Worm (Caenorhabditis elegans) whole organism, L2 larva: ENCODE data around the gene wht-2.
A peak's percentile ranks its signal among the peaks of the same experiment; 100 is the strongest.

Experiments
- C34F6.9 ChIP-seq: fragments of 150-350 bp; optimal IDR thresholded peaks from 2 replicates; lab custom pipeline; 2014; ENCODE audit warnings: missing biosample characterization, missing genetic modification characterization
- F13H6.1 ChIP-seq: sonication (generic microtip); optimal IDR thresholded peaks from 2 replicates; lab custom pipeline; 2016; ENCODE audit warnings: missing genetic modification characterization, missing compliant biosample characterization
- R02D3.7 ChIP-seq: fragments of 150-350 bp; optimal IDR thresholded peaks from 2 replicates; lab custom pipeline; 2014; ENCODE audit warnings: missing biosample characterization, missing genetic modification characterization
- Y55F3AM.14 ChIP-seq: fragments of 200-800 bp; sonication (Bioruptor generic); optimal IDR thresholded peaks from 2 replicates; lab custom pipeline; 2018; ENCODE audit warnings: mild to moderate bottlenecking, missing genetic modification characterization, missing compliant biosample characterization
- ama-1 ChIP-seq: fragments of 150-350 bp; optimal IDR thresholded peaks from 2 replicates; lab custom pipeline; 2018; ENCODE audit warnings: inconsistent platforms
- blmp-1 ChIP-seq: sonication (generic microtip); optimal IDR thresholded peaks from 2 replicates; lab custom pipeline; 2017; ENCODE audit warnings: missing genetic modification characterization, mild to moderate bottlenecking, missing compliant biosample characterization, antibody characterized with exemption, moderate library complexity; ENCODE audit not compliant: insufficient read depth
- ceh-16 ChIP-seq: fragments of 150-350 bp; optimal IDR thresholded peaks from 2 replicates; lab custom pipeline; 2014; ENCODE audit warnings: missing biosample characterization, missing genetic modification characterization
- ceh-82 ChIP-seq: fragments of 150-350 bp; optimal IDR thresholded peaks from 2 replicates; lab custom pipeline; 2014; ENCODE audit warnings: missing biosample characterization, missing genetic modification characterization
- fos-1 ChIP-seq: fragments of 150-350 bp; optimal IDR thresholded peaks from 2 replicates; lab custom pipeline; 2014; ENCODE audit warnings: missing biosample characterization, missing genetic modification characterization
- lin-13 ChIP-seq: fragments of 150-350 bp; optimal IDR thresholded peaks from 2 replicates; lab custom pipeline; 2014; ENCODE audit warnings: missing biosample characterization, missing genetic modification reagents, missing genetic modification characterization
- lin-39 ChIP-seq: fragments of 150-350 bp; optimal IDR thresholded peaks from 2 replicates; lab custom pipeline; 2014; ENCODE audit warnings: missing biosample characterization, missing genetic modification reagents, missing genetic modification characterization
- lsy-2 ChIP-seq, 2 experiments: fragments of 150-350 bp in 1 of 2; sonication (generic microtip) in 1 of 2; optimal IDR thresholded peaks; 2 replicates each; lab custom pipeline; 2014 to 2017; ENCODE audit warnings: missing biosample characterization in 2 of 2, missing genetic modification characterization in 2 of 2
- mab-5 ChIP-seq: fragments of 150-350 bp; optimal IDR thresholded peaks from 2 replicates; lab custom pipeline; 2014; ENCODE audit warnings: missing biosample characterization, missing genetic modification characterization
- mbf-1 ChIP-seq: sonication (generic microtip); optimal IDR thresholded peaks from 2 replicates; lab custom pipeline; 2017; ENCODE audit warnings: missing biosample characterization, missing genetic modification characterization
- mdl-1 ChIP-seq, 2 experiments: fragments of 150-350 bp in 1 of 2; sonication (generic microtip) in 1 of 2; optimal IDR thresholded peaks; 2 replicates each; lab custom pipeline; 2017; ENCODE audit warnings: missing biosample characterization in 2 of 2, missing genetic modification characterization in 2 of 2
- nhr-11 ChIP-seq: fragments of 150-350 bp; optimal IDR thresholded peaks from 2 replicates; lab custom pipeline; 2014; ENCODE audit warnings: missing biosample characterization, missing genetic modification characterization
- nhr-129 ChIP-seq: fragments of 150-350 bp; optimal IDR thresholded peaks from 2 replicates; lab custom pipeline; 2014; ENCODE audit warnings: missing biosample characterization, missing genetic modification characterization
- nhr-21 ChIP-seq: fragments of 150-350 bp; optimal IDR thresholded peaks from 2 replicates; lab custom pipeline; 2014; ENCODE audit warnings: missing biosample characterization, missing genetic modification characterization
- nhr-25 ChIP-seq: fragments of 150-350 bp; sonication (generic microtip); optimal IDR thresholded peaks from 3 replicates; lab custom pipeline; 2014; ENCODE audit warnings: missing biosample characterization, missing genetic modification characterization
- nhr-6 ChIP-seq: fragments of 150-350 bp; optimal IDR thresholded peaks from 2 replicates; lab custom pipeline; 2014; ENCODE audit warnings: missing biosample characterization, missing genetic modification characterization
- nhr-77 ChIP-seq: fragments of 150-350 bp; optimal IDR thresholded peaks from 2 replicates; lab custom pipeline; 2014; ENCODE audit warnings: missing biosample characterization, missing genetic modification characterization
- sem-4 ChIP-seq: fragments of 150-350 bp; optimal IDR thresholded peaks from 2 replicates; lab custom pipeline; 2014; ENCODE audit warnings: missing biosample characterization, missing genetic modification reagents, missing genetic modification characterization
- skn-1 ChIP-seq: sonication (generic microtip); optimal IDR thresholded peaks from 2 replicates; lab custom pipeline; 2017; ENCODE audit warnings: missing biosample characterization, missing genetic modification characterization
- sma-3 ChIP-seq: sonication (generic microtip); optimal IDR thresholded peaks from 2 replicates; lab custom pipeline; 2016; ENCODE audit warnings: missing genetic modification reagents, missing genetic modification characterization, missing compliant biosample characterization
- sma-9 ChIP-seq, 2 experiments: fragments of 150-350 bp in 1 of 2; sonication (generic microtip) in 1 of 2; optimal IDR thresholded peaks; 2 replicates each; lab custom pipeline; 2014 to 2016; ENCODE audit warnings: missing genetic modification characterization in 2 of 2, mild to moderate bottlenecking in 1 of 2, missing biosample characterization in 1 of 2, missing compliant biosample characterization in 1 of 2, missing genetic modification reagents in 1 of 2, moderate library complexity in 1 of 2
- zag-1 ChIP-seq: fragments of 150-350 bp; optimal IDR thresholded peaks from 2 replicates; lab custom pipeline; 2014; ENCODE audit warnings: missing biosample characterization, missing genetic modification characterization
- ztf-4 ChIP-seq: fragments of 150-350 bp; optimal IDR thresholded peaks from 2 replicates; lab custom pipeline; 2014; ENCODE audit warnings: missing biosample characterization, missing genetic modification characterization

Gene wht-2

ce11 chrIV:11480027-11480896 is 10.0 kb downstream of the wht-2 start, which contains the start of the genes mbf-1 and nse-4 (continued):
- TF ChIP-seq sma-9 (GFP tag; optimal IDR thresholded peaks at IDR 0.05; lab: Kevin White, UChicago) (peak; percentile 35), sma-9 (tag; optimal IDR thresholded peaks at IDR 0.05; lab: Kevin White, UChicago) (no peak)

ce11 chrIV:11486859-11487258 is 16.6 kb downstream of the wht-2 start:
- no peak for TF ChIP-seq Y55F3AM.14
- TF ChIP-seq mab-5, result peak; percentile 32

- TF ChIP-seq zag-1 (tag; lab: Kevin White, UChicago), result no peak
- peak; percentile 3 for TF ChIP-seq sma-9 (GFP tag; optimal IDR thresholded peaks at IDR 0.05; lab: Kevin White, UChicago)
- TF ChIP-seq sma-9 (tag; optimal IDR thresholded peaks at IDR 0.05; lab: Kevin White, UChicago), result no peak
Observed at ce11 chrIV:11487889-11488556, 17.8 kb downstream of the wht-2 start.

- TF ChIP-seq fos-1 (peak; percentile 73), lsy-2 (tag; optimal IDR thresholded peaks at IDR 0.05; lab: Kevin White, UChicago) (no peak)
Observed at ce11 chrIV:11489077-11489476, 18.8 kb downstream of the wht-2 start.

ce11 chrIV:11489610-11490339 is 19.5 kb downstream of the wht-2 start:
- TF ChIP-seq Y55F3AM.14 (no peak), F13H6.1 (peak; percentile 35), ztf-4 (tag; lab: Kevin White, UChicago) (no peak), lsy-2 (tag; optimal IDR thresholded peaks at IDR 0.05; lab: Kevin White, UChicago) (peak in 1 of 2 experiments; percentile 55), ama-1 (lab: Kevin White, UChicago) (no peak), nhr-6 (tag; lab: Kevin White, UChicago) (peak; percentile 73), sma-3 (peak; percentile 70), sem-4 (tag; lab: Kevin White, UChicago) (peak; percentile 38), C34F6.9 (tag; lab: Kevin White, UChicago) (peak; percentile 42), nhr-25 (tag; lab: Kevin White, UChicago) (peak; percentile 94), mbf-1 (tag; lab: Kevin White, UChicago) (no peak), nhr-129 (tag; lab: Kevin White, UChicago) (peak; percentile 64), blmp-1 (tag; lab: Kevin White, UChicago) (peak; percentile 76), sma-9 (GFP tag; optimal IDR thresholded peaks at IDR 0.05; lab: Kevin White, UChicago) (peak; percentile 75), sma-9 (tag; optimal IDR thresholded peaks at IDR 0.05; lab: Kevin White, UChicago) (no peak), mdl-1 (tag; optimal IDR thresholded peaks at IDR 0.05; lab: Kevin White, UChicago) (no peak), R02D3.7 (tag; lab: Kevin White, UChicago) (no peak), ceh-82 (no peak), lin-13 (GFP tag; lab: Kevin White, UChicago) (peak; percentile 20), nhr-77 (no peak), nhr-11 (tag; lab: Kevin White, UChicago) (no peak), ceh-16 (peak; percentile 38), nhr-21 (peak; percentile 62)

ce11 chrIV:11491422-11491821 is 21.2 kb downstream of the wht-2 start:
- TF ChIP-seq mab-5, result no peak
- TF ChIP-seq lin-39, result no peak
- peak; percentile 77 for TF ChIP-seq blmp-1 (tag; lab: Kevin White, UChicago)
- TF ChIP-seq sma-9 (GFP tag; optimal IDR thresholded peaks at IDR 0.05; lab: Kevin White, UChicago), result peak; percentile 32
- no peak for TF ChIP-seq sma-9 (tag; optimal IDR thresholded peaks at IDR 0.05; lab: Kevin White, UChicago)
- TF ChIP-seq nhr-21, result peak; percentile 47
- TF ChIP-seq Y55F3AM.14, result peak; percentile 41
- TF ChIP-seq ztf-4 (tag; lab: Kevin White, UChicago), result peak; percentile 17
- TF ChIP-seq sma-3, result peak; percentile 70
- no peak for TF ChIP-seq mdl-1 (tag; optimal IDR thresholded peaks at IDR 0.05; lab: Kevin White, UChicago)
- peak; percentile 11 for TF ChIP-seq nhr-129 (tag; lab: Kevin White, UChicago)
- TF ChIP-seq nhr-25 (tag; lab: Kevin White, UChicago), result peak; percentile 78
- peak; percentile 56 for TF ChIP-seq fos-1
- TF ChIP-seq skn-1, result no peak
